Fruit fly (Drosophila melanogaster) whole organism, pupa: Measurements from ENCODE around the gene CkIIalpha-i1.

Experiments used
- CG10348 ChIP-seq: fragments of 200-800 bp; sonication (Bioruptor generic); IDR thresholded peaks from 2 replicates; pipeline ENCODE4 v1.3.6; 2022; ENCODE audit warnings: missing biosample characterization, missing genetic modification characterization
- CG12605 ChIP-seq: fragments of 200-800 bp; sonication (Bioruptor generic); IDR thresholded peaks from 2 replicates; pipeline ENCODE4 v1.3.6; 2022; ENCODE audit warnings: missing biosample characterization, missing genetic modification characterization
- CG13204 ChIP-seq: fragments of 200-800 bp; sonication (Bioruptor generic); optimal IDR thresholded peaks from 2 replicates; lab custom pipeline; 2018; ENCODE audit warnings: missing biosample characterization, mild to moderate bottlenecking, missing genetic modification characterization, moderate library complexity
- CG14655 ChIP-seq: fragments of 200-800 bp; sonication (Bioruptor generic); optimal IDR thresholded peaks from 3 replicates; lab custom pipeline; 2017; ENCODE audit warnings: mild to moderate bottlenecking, missing biosample characterization, missing genetic modification reagents, missing genetic modification characterization
- CG15710 ChIP-seq: fragments of 200-800 bp; sonication (Bioruptor generic); optimal IDR thresholded peaks from 2 replicates; lab custom pipeline; 2018; ENCODE audit warnings: missing biosample characterization, mild to moderate bottlenecking, missing genetic modification characterization, moderate library complexity
- CG17806 ChIP-seq: fragments of 200-800 bp; sonication (Bioruptor generic); optimal IDR thresholded peaks from 2 replicates; lab custom pipeline; 2018; ENCODE audit warnings: missing biosample characterization, mild to moderate bottlenecking, missing genetic modification characterization, moderate library complexity
- CG32121 ChIP-seq: fragments of 200-800 bp; sonication (Bioruptor generic); IDR thresholded peaks from 2 replicates; pipeline ENCODE4 v1.3.6; 2022; ENCODE audit warnings: missing biosample characterization, missing genetic modification characterization
- CG34367 ChIP-seq: fragments of 200-800 bp; sonication (Bioruptor generic); optimal IDR thresholded peaks from 2 replicates; lab custom pipeline; 2018; ENCODE audit warnings: missing biosample characterization, mild to moderate bottlenecking, missing genetic modification characterization
- CG4496 ChIP-seq: fragments of 200-800 bp; sonication (Bioruptor generic); IDR thresholded peaks from 3 replicates; pipeline ENCODE4 v1.3.6; 2022; ENCODE audit warnings: missing biosample characterization, missing genetic modification characterization
- CG8159 ChIP-seq: fragments of 200-800 bp; sonication (Bioruptor generic); optimal IDR thresholded peaks from 3 replicates; lab custom pipeline; 2018; ENCODE audit warnings: missing biosample characterization, mild to moderate bottlenecking, missing genetic modification characterization, moderate library complexity
- CG8301 ChIP-seq: fragments of 200-800 bp; sonication (Bioruptor generic); optimal IDR thresholded peaks from 2 replicates; lab custom pipeline; 2018; ENCODE audit warnings: missing biosample characterization, mild to moderate bottlenecking, missing genetic modification characterization
- CG9948 ChIP-seq: fragments of 200-800 bp; sonication (Bioruptor generic); optimal IDR thresholded peaks from 2 replicates; lab custom pipeline; 2018; ENCODE audit warnings: missing biosample characterization, mild to moderate bottlenecking, missing genetic modification characterization, moderate library complexity
- D1 ChIP-seq: fragments of 200-800 bp; sonication (Bioruptor generic); optimal IDR thresholded peaks from 2 replicates; lab custom pipeline; 2018; ENCODE audit warnings: missing biosample characterization, mild to moderate bottlenecking, missing genetic modification characterization, moderate library complexity
- EcR ChIP-seq: fragments of 200-800 bp; sonication (Bioruptor generic); optimal IDR thresholded peaks from 3 replicates; lab custom pipeline; 2019; ENCODE audit warnings: missing biosample characterization, missing genetic modification characterization, mild to moderate bottlenecking, moderate library complexity, missing genetic modification reagents
- Ets98B ChIP-seq: fragments of 200-800 bp; sonication (Bioruptor generic); IDR thresholded peaks from 2 replicates; pipeline ENCODE4 v1.3.6; 2022; ENCODE audit warnings: missing biosample characterization, missing genetic modification characterization
- Pif1A ChIP-seq: fragments of 200-800 bp; sonication (Bioruptor generic); optimal IDR thresholded peaks from 3 replicates; lab custom pipeline; 2016; ENCODE audit warnings: missing biosample characterization, missing genetic modification characterization
- Pif1B ChIP-seq: fragments of 200-800 bp; sonication (Bioruptor generic); optimal IDR thresholded peaks from 3 replicates; lab custom pipeline; 2016; ENCODE audit warnings: missing biosample characterization, missing genetic modification characterization
- Snoo ChIP-seq: fragments of 200-800 bp; sonication (Bioruptor generic); optimal IDR thresholded peaks from 3 replicates; lab custom pipeline; 2017; ENCODE audit warnings: missing biosample characterization, mild to moderate bottlenecking, missing genetic modification characterization, inconsistent platforms
- fd96Ca ChIP-seq: fragments of 200-800 bp; sonication (Bioruptor generic); IDR thresholded peaks from 3 replicates; pipeline ENCODE4 v1.3.6; 2022; ENCODE audit warnings: missing biosample characterization, missing genetic modification characterization
- gl ChIP-seq: fragments of 200-800 bp; sonication (Bioruptor generic); optimal IDR thresholded peaks from 2 replicates; lab custom pipeline; 2018; ENCODE audit warnings: missing biosample characterization, mild to moderate bottlenecking, missing genetic modification characterization
- rn ChIP-seq: fragments of 200-800 bp; sonication (Bioruptor generic); IDR thresholded peaks from 2 replicates; pipeline ENCODE4 v1.3.6; 2022; ENCODE audit warnings: missing biosample characterization, missing genetic modification characterization

The CkIIalpha-i1 gene

dm6 chr3L:15826985-15827635 is 10.3 kb downstream of the CkIIalpha-i1 start:
- peak; percentile 92 for TF ChIP-seq CG15710
- TF ChIP-seq Pif1A (GFP tag; lab: Kevin White, UChicago): peak; percentile 90
- no peak for TF ChIP-seq EcR
- TF ChIP-seq fd96Ca: no peak
- no peak for TF ChIP-seq rn
- TF ChIP-seq CG12605: peak; percentile 60; the same call in 1 of the 2 replicates
- peak; percentile 34 for TF ChIP-seq gl
- peak; percentile 88 for TF ChIP-seq CG17806 (tag; lab: Kevin White, UChicago)
- no peak for TF ChIP-seq CG13204
- peak; percentile 100 for TF ChIP-seq CG8159 (tag; lab: Kevin White, UChicago)
- peak; percentile 87 for TF ChIP-seq CG9948 (tag; lab: Kevin White, UChicago)
- TF ChIP-seq CG32121 (GFP tag; lab: Robert Waterston, UW): peak; percentile 73
- TF ChIP-seq Ets98B (GFP tag; lab: Robert Waterston, UW): peak; percentile 73
- no peak for TF ChIP-seq CG10348 (GFP tag; lab: Robert Waterston, UW)
- TF ChIP-seq Pif1B: peak; percentile 87
- peak; percentile 75 for TF ChIP-seq CG4496
- peak; percentile 95 for TF ChIP-seq D1
- no peak for TF ChIP-seq CG14655
- TF ChIP-seq CG8301 (tag; lab: Kevin White, UChicago): peak; percentile 86
- peak; percentile 88 for TF ChIP-seq Snoo (tag; lab: Kevin White, UChicago)
- TF ChIP-seq CG34367 (tag; lab: Kevin White, UChicago): peak; percentile 82
- TF ChIP-seq, all 21 proteins: peak for 15

- TF ChIP-seq EcR: no peak
- TF ChIP-seq CG8301 (tag; lab: Kevin White, UChicago): no peak
- TF ChIP-seq CG17806 (tag; lab: Kevin White, UChicago): no peak
- TF ChIP-seq CG12605: no peak
- no peak for TF ChIP-seq CG4496
- TF ChIP-seq rn: no peak
- TF ChIP-seq gl: no peak
- TF ChIP-seq CG15710: no peak
- TF ChIP-seq Pif1A (GFP tag; lab: Kevin White, UChicago): no peak
- TF ChIP-seq Pif1B: no peak
- no peak for TF ChIP-seq CG9948 (tag; lab: Kevin White, UChicago)
- no peak for TF ChIP-seq fd96Ca
- no peak for TF ChIP-seq CG14655
- no peak for TF ChIP-seq CG13204
Observed at dm6 chr3L:15832146-15832545, 15.4 kb downstream of the CkIIalpha-i1 start, which contains the start of gene CG12713. Gene CG12713 (plus strand): TSS chr3L:15832464.

- TF ChIP-seq D1 (peak; percentile 68), fd96Ca (no peak)
Observed at dm6 chr3L:15834877-15835555, 18.2 kb downstream of the CkIIalpha-i1 start, which contains the start of gene CG18081. Gene CG18081 (minus strand): TSS chr3L:15835388.

dm6 chr3L:15837209-15837608 is 20.4 kb downstream of the CkIIalpha-i1 start, which contains the start of gene CG15715:
Gene CG15715 (minus strand): TSS chr3L:15837482.
- TF ChIP-seq D1: peak; percentile 66
- TF ChIP-seq CG34367 (tag; lab: Kevin White, UChicago): no peak
- no peak for TF ChIP-seq fd96Ca
- no peak for TF ChIP-seq CG9948 (tag; lab: Kevin White, UChicago)
- TF ChIP-seq, all 21 proteins: peak for 1

dm6 chr3L:15843962-15844361 is 27.2 kb downstream of the CkIIalpha-i1 start, which contains the start of gene meru:
Gene meru (minus strand): TSS chr3L:15844062.
- no peak for TF ChIP-seq Ets98B (GFP tag; lab: Robert Waterston, UW)
- no peak for TF ChIP-seq gl
- TF ChIP-seq fd96Ca: no peak
- no peak for TF ChIP-seq CG12605
- TF ChIP-seq CG15710: no peak
- TF ChIP-seq D1: no peak
- no peak for TF ChIP-seq CG13204
- TF ChIP-seq Pif1B: no peak
- no peak for TF ChIP-seq Pif1A (GFP tag; lab: Kevin White, UChicago)
- no peak for TF ChIP-seq CG14655
- no peak for TF ChIP-seq CG10348 (GFP tag; lab: Robert Waterston, UW)
- TF ChIP-seq CG4496: no peak
- TF ChIP-seq CG8301 (tag; lab: Kevin White, UChicago): no peak
- no peak for TF ChIP-seq CG17806 (tag; lab: Kevin White, UChicago)

dm6 chr3L:15844577-15844976 is 27.8 kb downstream of the CkIIalpha-i1 start:
- TF ChIP-seq CG8159 (tag; lab: Kevin White, UChicago): peak; percentile 32
- no peak for TF ChIP-seq gl
- TF ChIP-seq CG34367 (tag; lab: Kevin White, UChicago): no peak

DNA sequence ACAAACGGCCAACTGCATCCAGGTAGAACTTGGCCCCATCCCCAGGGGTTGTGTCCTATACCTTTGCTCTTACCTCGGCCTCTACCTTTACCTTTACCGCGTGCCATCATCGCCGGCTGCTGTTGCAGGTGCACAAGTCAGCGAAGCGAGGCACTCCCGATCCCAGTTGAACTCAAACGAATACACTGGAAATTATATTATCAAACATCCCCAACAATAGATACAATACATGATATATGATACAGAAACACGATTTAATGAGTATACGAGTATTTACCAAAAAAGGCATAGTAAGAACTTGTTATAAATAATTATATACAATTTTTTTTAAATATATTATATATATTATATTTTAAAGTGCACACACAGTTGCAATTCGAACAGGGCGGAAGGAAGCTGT is 30.4 kb downstream of the CkIIalpha-i1 start:
- TF ChIP-seq CG9948 (tag; lab: Kevin White, UChicago) (peak; percentile 28), CG12605 (no peak), CG8159 (tag; lab: Kevin White, UChicago) (peak; percentile 35), EcR (no peak), CG34367 (tag; lab: Kevin White, UChicago) (no peak), Snoo (tag; lab: Kevin White, UChicago) (no peak), CG14655 (no peak)
